Fruit fly (Drosophila melanogaster) Kc167 (cell line): Measurements from ENCODE around the gene CG42494.

Experiments used
- Myc ChIP-seq: fragments of >200 bp; optimal IDR thresholded peaks from 2 replicates; lab custom pipeline; 2017; ENCODE audit warnings: missing external identifiers
- insv ChIP-seq: fragments of >200 bp; optimal IDR thresholded peaks from 3 replicates; lab custom pipeline; 2018; ENCODE audit warnings: missing external identifiers
- ttk ChIP-seq: sonication (Bioruptor generic); optimal IDR thresholded peaks from 2 replicates; lab custom pipeline; 2017; ENCODE audit warnings: missing external identifiers

DNA sequence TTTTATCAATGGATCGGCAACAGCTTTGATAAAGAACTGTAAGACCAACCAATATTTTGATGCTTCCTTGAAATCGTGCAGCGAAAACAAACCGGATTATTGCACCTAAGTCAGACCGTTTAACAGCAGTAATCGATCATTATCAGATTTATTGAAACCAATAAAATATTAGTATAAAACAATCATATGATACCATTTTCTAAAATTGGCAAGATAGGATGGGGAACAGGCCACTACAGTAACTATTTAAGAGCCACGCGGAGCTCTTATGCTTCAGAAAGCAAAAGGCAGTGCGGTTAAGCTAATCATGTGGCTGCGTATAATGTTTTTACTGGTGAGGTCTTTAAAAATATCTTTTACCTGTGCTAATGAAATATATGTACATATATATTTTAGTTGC is 2.2 kb downstream of the CG42494 start, which contains the start of gene CG32284:
- TF ChIP-seq ttk (lab: Kevin White, UChicago), result no peak
- TF ChIP-seq insv (lab: Kevin White, UChicago), result no peak
- no peak for TF ChIP-seq Myc (lab: Kevin White, UChicago)
